Worm (Caenorhabditis elegans) whole organism, mixed stage, embryonic: ENCODE results near the gene Y5F2A.4.

Experiments used
- ceh-39 ChIP-seq: fragments of 150-350 bp; optimal IDR thresholded peaks from 2 replicates; lab custom pipeline; 2014; ENCODE audit warnings: missing biosample characterization, missing genetic modification characterization
- lin-32 ChIP-seq: fragments of 200-800 bp; sonication (Bioruptor generic); optimal IDR thresholded peaks from 2 replicates; lab custom pipeline; 2018; ENCODE audit warnings: mild to moderate bottlenecking, missing genetic modification characterization, missing compliant biosample characterization
- pha-4 ChIP-seq: fragments of 150-350 bp; optimal IDR thresholded peaks from 2 replicates; lab custom pipeline; 2018; ENCODE audit warnings: missing biosample characterization, missing genetic modification reagents, missing genetic modification characterization
- snpc-4 ChIP-seq: fragments of 150-350 bp; optimal IDR thresholded peaks from 2 replicates; lab custom pipeline; 2014; ENCODE audit warnings: missing biosample characterization, missing genetic modification characterization
- unc-62 ChIP-seq: fragments of 150-350 bp; optimal IDR thresholded peaks from 2 replicates; lab custom pipeline; 2014; ENCODE audit warnings: missing biosample characterization, missing genetic modification reagents, missing genetic modification characterization

DNA sequence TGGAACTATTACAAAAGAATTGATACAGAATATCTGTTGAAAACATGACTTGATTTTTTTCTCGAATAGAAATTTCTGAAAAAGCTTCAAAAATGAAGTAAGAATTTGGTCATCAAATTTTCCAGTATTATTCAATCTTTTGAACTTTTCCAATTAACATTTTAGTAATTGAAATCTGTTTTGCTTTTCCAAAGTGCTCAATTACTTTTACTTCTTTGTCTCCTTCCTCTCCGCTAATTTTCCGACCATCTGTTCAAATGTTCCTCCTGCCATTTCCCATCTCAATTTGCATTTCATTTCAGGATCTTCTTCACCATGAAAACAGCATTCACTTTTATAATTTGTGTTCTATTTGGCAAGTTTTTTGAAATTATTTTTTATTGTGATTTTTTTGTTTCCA lies 29.5 kb downstream of the Y5F2A.4 start, which contains the start of gene F36H1.11:
- TF ChIP-seq lin-32 (GFP tag; lab: Kevin White, UChicago) (no peak), snpc-4 (tag; lab: Kevin White, UChicago) (no peak), unc-62 (GFP tag; lab: Kevin White, UChicago) (no peak), pha-4 (no peak), ceh-39 (tag; lab: Kevin White, UChicago) (no peak)
